Worm (Caenorhabditis elegans): ENCODE measurements around the gene C46G7.5.

DNA sequence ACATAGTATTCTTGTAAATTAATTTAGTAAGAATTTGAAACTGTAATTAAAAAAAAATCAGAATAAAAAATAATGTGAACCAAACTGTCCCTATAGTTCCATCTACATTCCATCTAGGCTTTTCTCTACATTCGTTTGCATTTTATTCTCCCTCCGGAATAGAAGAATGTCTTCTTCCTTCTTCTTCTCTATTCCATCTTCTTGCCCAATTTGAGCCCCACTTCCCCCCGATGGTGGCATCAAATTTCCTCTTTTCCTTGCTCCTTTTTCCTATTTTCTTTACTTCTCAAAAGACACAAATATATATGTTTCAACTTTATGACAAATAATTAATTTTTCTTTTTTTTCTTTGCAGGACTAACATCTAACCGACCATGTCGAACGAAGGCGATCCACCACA is 36.2 kb downstream of the C46G7.5 start, which contains the start of gene unc-44:
- no peak for TF ChIP-seq tbx-7 (tag; optimal IDR thresholded peaks at IDR 0.05)
- no peak for TF ChIP-seq ttx-3 (tag; optimal IDR thresholded peaks at IDR 0.05)
- TF ChIP-seq ceh-14 (tag; optimal IDR thresholded peaks at IDR 0.05), result no peak
- TF ChIP-seq F13H6.1 (tag; optimal IDR thresholded peaks at IDR 0.05), result no peak
- TF ChIP-seq sox-4 (tag; optimal IDR thresholded peaks at IDR 0.05), result no peak
- TF ChIP-seq hlh-8 (tag; optimal IDR thresholded peaks at IDR 0.05), result no peak
- TF ChIP-seq elt-2 (tag; optimal IDR thresholded peaks at IDR 0.05), result no peak
